Worm (Caenorhabditis elegans) whole organism, L4/young adult: ENCODE data around the gene unc-18.

ENCODE experiments used
- W03F9.2 ChIP-seq: fragments of 150-350 bp; optimal IDR thresholded peaks from 2 replicates; lab custom pipeline; 2014; ENCODE audit warnings: missing biosample characterization, missing genetic modification characterization
- dao-5 ChIP-seq: sonication (generic microtip); optimal IDR thresholded peaks from 2 replicates; lab custom pipeline; 2016; ENCODE audit warnings: missing genotype, missing genetic modification characterization, moderate library complexity, missing compliant biosample characterization
- him-1 ChIP-seq: sonication (generic microtip); optimal IDR thresholded peaks from 2 replicates; lab custom pipeline; 2016; ENCODE audit warnings: missing genotype, missing genetic modification reagents, missing genetic modification characterization, missing compliant biosample characterization

Gene unc-18

DNA sequence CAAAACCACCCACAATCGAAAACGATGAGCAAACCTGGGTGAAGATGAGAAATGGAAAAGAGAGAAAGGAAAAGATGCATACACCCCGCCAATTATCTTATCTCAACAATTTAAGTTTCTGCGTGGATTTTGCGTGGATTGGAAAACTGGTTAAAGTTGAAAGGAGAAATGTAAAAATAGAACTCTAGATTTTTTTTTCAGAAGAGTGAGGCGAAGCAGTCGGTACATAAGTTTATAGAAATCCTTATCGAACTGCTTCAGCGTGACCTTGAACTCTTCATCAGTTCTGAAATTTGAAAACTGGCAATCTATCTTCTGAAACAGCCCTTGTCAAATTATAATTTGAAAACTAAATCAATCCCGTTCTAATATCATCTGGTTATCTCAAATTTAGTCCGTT, 6.4 kb downstream of the unc-18 start, which contains the start of gene clik-2:
Gene clik-2 (minus strand): TSS at position 101 of the 400 bp plus-strand sequence.
- TF ChIP-seq W03F9.2 (tag; lab: Kevin White, UChicago), result no peak
- TF ChIP-seq dao-5, result no peak
- TF ChIP-seq him-1, result no peak

DNA sequence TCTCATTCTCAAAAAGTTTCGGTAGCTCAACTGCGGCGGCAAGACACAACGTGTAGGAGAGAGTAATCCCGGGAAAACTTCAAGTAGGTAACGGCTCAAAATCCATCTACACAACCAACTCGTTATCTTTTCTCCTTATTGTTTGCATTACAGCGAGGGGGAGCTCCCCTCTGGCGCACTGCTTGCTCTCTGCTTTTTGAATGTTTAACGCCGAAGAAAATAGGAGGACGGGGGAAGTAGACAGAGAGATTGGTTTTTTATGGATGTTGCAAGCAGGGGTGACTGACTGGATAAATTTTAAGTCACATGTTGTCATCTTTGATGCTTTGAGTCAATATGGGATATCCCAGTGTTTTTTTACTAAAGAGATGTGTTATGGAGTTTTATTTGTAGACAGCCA, 6.9 kb downstream of the unc-18 start:
- TF ChIP-seq him-1 (peak; percentile 41), W03F9.2 (tag; lab: Kevin White, UChicago) (no peak)

DNA sequence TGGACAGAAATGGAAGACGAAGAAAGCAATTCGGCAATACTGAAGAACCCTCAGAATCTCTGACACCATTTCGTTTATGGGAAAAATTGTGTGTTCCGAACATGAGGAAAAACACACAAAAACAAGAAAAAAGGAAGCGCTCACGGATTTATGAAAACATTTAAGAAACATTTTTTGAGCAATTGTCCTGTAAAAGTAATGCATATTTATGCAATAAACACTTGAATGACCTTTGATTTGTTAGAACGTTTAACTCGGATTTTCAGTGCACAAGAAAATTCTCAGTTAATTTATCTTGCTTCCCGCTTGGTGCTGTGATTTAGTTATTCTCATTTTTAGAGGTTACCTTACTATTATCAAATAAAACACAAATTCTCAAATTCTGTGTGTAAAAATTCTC, 21.2 kb downstream of the unc-18 start:
- TF ChIP-seq him-1 (no peak), dao-5 (no peak), W03F9.2 (tag; lab: Kevin White, UChicago) (no peak)

DNA sequence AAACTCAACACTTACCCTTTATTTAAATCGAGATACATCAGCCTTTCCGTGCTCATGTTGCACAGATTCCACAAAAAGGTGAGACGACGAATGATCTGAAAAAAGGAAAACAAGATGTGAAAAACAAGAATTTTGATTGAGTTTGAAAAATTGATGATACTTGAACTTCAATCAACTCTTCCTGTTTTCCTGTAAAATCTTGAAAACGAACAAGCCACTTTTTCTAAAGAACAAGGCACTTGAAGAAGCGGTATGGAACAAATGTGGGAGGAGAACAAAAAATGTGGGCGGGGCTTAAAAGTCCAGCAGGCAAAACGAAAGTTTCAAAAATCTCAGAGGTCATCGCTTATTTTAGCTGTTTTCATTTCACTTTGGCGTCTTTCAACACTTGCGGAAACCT, 24.3 kb downstream of the unc-18 start, which contains the start of gene kvs-1:
Gene kvs-1 (minus strand): TSS at position 101 of the 400 bp plus-strand sequence.
- TF ChIP-seq him-1, result no peak
- no peak for TF ChIP-seq W03F9.2 (tag; lab: Kevin White, UChicago)
- TF ChIP-seq dao-5, result no peak

DNA sequence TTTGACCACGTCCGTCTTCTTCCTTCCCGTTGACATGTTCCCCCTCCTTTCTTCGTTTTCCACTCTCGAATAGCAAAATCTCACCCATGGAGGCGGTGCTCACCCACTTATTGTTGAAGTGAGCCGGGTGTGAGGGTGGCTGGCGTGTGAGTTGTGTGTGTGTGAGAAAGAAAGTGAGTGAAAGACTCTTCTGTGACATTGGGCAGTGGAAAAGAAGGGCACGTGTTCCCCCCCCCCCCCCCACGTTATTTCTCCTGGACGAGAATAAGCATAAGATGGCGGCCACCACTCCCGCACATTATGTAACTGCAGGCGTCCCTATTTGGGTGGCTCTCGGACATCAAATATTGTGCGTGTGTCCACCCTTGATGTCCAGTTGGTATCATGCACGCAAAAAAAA, 27.5 kb downstream of the unc-18 start:
- TF ChIP-seq dao-5 (no peak), him-1 (no peak), W03F9.2 (tag; lab: Kevin White, UChicago) (no peak)

DNA sequence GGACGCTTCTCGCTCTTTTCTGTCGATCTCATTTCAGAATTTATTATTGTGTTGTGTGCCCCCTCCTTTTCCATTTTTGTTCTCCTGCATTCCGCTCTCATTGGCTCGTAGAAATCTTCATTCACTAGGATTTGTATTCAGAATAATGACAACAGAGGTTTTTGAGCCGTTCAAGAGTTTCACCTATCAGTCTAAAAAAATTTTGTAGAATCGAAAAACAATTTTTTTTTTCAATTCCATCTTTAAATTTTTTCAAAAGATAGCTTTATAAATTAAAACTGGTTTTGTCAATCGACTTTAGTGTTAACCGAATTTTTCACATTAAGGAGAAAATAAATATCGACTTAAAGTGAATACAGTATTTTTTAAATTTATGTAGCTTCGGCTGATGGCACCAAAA, 27.9 kb downstream of the unc-18 start, which contains the start of gene K09F5.4:
Gene K09F5.4 (minus strand): TSS at position 101 of the 400 bp plus-strand sequence.
- TF ChIP-seq him-1, result no peak
- TF ChIP-seq W03F9.2 (tag; lab: Kevin White, UChicago), result no peak
- TF ChIP-seq dao-5, result no peak

DNA sequence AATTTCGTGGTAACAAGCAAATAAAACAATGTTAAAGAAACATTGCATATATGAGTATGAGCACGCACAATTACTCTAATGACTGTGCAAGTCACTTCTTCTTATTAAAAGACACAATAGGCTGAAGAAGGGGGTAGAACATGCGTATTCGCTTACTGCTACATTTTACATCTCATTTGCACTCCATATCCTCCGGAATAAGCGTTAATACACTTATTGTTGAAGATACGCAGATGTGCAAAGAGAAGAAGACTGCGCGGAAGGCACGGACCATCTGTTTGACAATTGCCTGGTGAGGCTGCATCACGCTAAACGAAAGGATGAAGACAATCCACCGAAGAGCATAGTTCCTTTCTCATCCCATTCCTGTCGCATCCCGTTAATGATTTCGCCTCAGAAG, 30.2 kb downstream of the unc-18 start:
- TF ChIP-seq dao-5, result no peak
- TF ChIP-seq W03F9.2 (tag; lab: Kevin White, UChicago), result no peak
- no peak for TF ChIP-seq him-1

DNA sequence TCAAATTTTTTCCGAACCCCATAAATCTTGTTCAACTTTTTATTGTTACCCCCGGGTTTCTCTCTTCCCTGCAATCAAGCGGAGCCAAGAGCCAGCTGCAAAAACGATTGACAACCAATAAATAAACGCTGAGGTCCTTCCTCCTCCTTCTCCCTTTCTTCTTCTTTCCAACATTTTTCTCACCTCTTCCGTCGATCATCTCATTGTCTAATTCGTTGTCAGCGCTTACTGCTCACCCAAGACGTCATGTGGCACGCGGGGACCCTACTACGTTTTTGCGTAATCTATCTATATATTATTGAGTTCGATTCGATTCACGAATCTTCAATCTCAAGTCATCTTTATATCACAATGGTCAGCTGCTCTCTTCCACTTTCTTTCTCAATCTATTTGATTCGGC, 32.8 kb downstream of the unc-18 start:
- no peak for TF ChIP-seq W03F9.2 (tag; lab: Kevin White, UChicago)
- TF ChIP-seq dao-5, result no peak
- TF ChIP-seq him-1, result no peak

DNA sequence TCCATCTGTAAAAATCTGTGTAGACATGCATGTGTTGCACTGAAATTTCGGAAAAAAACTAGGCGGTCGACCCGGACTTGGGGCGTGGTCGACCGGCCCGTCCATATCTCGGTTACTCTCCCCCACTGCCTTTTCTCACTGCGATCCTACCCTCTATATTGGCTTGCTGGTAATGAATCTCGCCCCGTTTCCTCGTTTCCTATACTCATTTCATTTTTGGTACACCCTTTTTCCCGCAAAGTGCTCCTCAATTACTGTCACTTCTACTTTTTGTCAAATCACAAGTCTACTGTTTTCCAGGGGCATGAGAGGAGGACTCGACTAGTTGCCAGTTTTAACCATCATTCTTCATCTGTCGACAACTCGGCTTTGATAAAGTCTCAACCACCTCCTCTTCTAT, 36.3 kb downstream of the unc-18 start, which contains the start of gene K09F5.6:
Gene K09F5.6 (plus strand): TSS at position 301 of the 400 bp plus-strand sequence.
- TF ChIP-seq him-1, result no peak
- no peak for TF ChIP-seq dao-5
- TF ChIP-seq W03F9.2 (tag; lab: Kevin White, UChicago), result no peak

DNA sequence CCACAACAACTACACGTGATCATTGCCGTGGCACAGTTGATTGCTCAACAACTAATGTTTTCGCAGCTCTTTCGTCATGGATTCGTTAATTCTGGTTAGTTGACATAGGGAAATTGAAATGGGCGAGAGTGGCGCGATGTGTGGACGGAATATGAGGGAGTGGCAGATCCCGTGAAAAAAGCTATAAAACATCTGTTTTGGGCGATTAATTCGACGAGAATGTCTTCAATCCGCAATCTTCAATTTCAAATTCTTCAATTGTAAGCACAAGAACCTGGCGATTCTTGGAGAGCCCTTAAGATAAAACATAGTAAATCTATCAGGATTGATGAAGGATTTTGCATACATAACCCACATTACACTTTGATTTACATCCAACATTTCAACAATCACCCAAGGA, 37.9 kb downstream of the unc-18 start:
- no peak for TF ChIP-seq dao-5
- no peak for TF ChIP-seq him-1
- TF ChIP-seq W03F9.2 (tag; lab: Kevin White, UChicago), result no peak

DNA sequence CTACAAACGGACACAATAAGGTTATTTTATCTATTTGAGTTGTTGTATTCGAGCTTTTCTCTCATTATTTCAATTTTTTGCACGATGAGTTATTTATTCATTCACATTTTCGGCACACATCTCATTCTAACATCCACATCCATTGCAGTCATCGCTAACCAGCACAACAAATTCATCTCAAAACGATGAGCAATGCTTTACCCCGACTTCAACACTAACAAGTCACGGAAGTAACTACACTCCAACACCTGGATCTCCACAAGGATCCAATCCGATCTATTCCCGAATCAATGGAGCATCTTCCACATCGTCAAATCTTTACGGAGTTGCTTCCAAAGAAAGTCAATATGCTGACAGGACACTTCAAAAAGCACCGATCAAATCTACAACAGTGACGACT, 41.4 kb downstream of the unc-18 start:
- TF ChIP-seq him-1, result no peak

DNA sequence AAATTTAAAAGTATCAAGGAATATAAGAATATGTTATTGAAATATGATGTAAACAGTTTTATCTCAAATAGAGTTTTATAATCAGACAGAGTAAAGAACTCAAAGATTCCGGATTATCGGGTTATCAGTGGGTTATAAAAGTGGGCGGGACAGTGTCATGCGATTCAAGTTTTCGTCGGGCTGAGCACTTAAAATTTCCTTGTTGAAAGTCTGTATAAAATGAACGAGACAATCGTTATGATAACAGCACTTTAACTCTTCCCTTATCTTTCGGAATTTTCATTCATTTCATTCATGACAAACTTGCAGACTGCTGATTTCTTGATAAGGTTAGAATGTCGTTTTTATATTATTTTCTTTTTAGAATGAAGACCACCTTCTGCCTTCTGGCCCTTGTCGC, 42.9 kb downstream of the unc-18 start, which contains the start of gene spp-14:
Gene spp-14 (plus strand): TSS at position 365 of the 400 bp plus-strand sequence.
- TF ChIP-seq W03F9.2 (tag; lab: Kevin White, UChicago) (no peak), dao-5 (peak; percentile 13)

DNA sequence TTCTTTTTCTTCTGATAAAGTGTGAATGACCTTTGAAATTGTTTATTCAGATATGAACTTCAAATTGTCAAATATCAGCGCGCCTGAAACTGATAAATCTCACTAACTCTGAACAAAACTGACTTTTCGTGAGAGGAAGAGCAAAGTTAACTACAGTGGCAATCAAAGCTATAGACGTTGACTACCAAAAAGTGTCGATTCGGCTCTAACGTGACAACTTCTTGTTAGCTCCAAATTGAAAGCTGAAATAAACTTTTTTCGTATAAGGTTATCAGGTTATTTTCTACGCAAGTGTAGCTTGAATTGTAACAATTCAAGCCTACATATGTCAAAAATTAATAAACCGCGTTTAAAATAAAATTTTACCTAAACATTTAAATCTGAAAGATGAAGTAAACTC, 43.7 kb downstream of the unc-18 start:
- no peak for TF ChIP-seq him-1
- no peak for TF ChIP-seq W03F9.2 (tag; lab: Kevin White, UChicago)
- TF ChIP-seq dao-5, result no peak

DNA sequence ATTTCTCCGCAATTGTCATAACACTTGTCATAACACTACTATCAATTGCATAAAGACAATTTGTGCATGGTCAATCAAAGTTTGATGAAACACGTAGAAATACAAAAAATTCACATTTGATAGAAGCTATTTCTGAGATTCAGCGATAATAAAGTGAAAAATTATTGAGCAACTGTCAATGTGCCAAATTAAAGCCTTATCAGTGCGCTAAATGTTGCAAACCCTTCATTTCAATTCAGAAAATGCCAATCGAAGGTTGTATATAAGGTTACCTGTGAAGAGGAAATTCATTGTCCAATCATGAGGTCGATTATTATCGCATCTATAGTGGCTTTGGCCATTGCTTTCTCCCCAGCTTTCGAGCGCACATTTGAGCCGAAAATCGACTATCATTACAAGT, 44.9 kb downstream of the unc-18 start, which contains the start of gene vit-1:
Gene vit-1 (plus strand): TSS at position 289 of the 400 bp plus-strand sequence.
- no peak for TF ChIP-seq W03F9.2 (tag; lab: Kevin White, UChicago)

DNA sequence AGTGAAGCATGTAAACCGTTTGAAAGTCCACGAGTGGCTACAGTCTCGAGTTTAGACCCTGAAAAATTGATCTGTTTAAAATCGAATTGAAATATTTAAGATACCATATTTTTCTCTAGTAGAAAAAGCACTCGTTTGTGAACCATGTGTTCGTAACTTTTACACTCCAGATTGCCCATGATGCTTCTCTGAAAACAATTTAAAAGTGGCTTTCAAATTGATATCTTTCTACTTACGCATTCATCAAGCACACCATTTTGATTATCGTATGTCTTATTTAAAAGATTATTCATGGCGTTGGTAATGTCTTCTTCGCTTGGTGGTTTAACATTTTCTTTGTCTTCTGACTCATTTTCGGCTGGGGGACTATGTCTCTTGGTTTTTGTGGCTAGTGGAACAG, 50.9 kb downstream of the unc-18 start:
- TF ChIP-seq him-1 (no peak), dao-5 (no peak), W03F9.2 (tag; lab: Kevin White, UChicago) (no peak)
